Fruit fly (Drosophila melanogaster) whole organism, embryonic: ENCODE results near the gene CG5639.

ENCODE experiments used
- B-H2 ChIP-seq: fragments of 200-800 bp; sonication (Bioruptor generic); optimal IDR thresholded peaks from 2 replicates; lab custom pipeline; 2018; ENCODE audit warnings: missing biosample characterization, mild to moderate bottlenecking, missing genetic modification characterization
- CG1024 ChIP-seq: fragments of 200-800 bp; sonication (Bioruptor generic); IDR thresholded peaks from 2 replicates; pipeline ENCODE4 v1.3.6; 2022; ENCODE audit warnings: missing biosample characterization, missing genetic modification characterization
- CG10959 ChIP-seq: fragments of 200-800 bp; sonication (Bioruptor generic); IDR thresholded peaks from 2 replicates; pipeline ENCODE4 v1.3.6; 2022; ENCODE audit warnings: missing biosample characterization, missing genetic modification characterization
- CG10979 ChIP-seq: fragments of 200-800 bp; sonication (Bioruptor generic); optimal IDR thresholded peaks from 2 replicates; lab custom pipeline; 2018; ENCODE audit warnings: missing biosample characterization, mild to moderate bottlenecking, missing genetic modification characterization, moderate library complexity
- CG11093 ChIP-seq: fragments of 200-800 bp; sonication (Bioruptor generic); IDR thresholded peaks from 3 replicates; pipeline ENCODE4 v1.3.6; 2022; ENCODE audit warnings: missing biosample characterization, missing genetic modification characterization
- CG11695 ChIP-seq: fragments of 200-800 bp; sonication (Bioruptor generic); IDR thresholded peaks from 3 replicates; pipeline ENCODE4 v1.3.6; 2022; ENCODE audit warnings: missing biosample characterization, missing genetic modification characterization
- CG12155 ChIP-seq: fragments of 200-800 bp; sonication (Bioruptor generic); optimal IDR thresholded peaks from 3 replicates; lab custom pipeline; 2016; ENCODE audit warnings: missing biosample characterization, missing genetic modification characterization
- CG15514 ChIP-seq: fragments of 200-800 bp; sonication (Bioruptor generic); optimal IDR thresholded peaks from 3 replicates; lab custom pipeline; 2017; ENCODE audit warnings: missing biosample characterization, missing genetic modification characterization, mild to moderate bottlenecking, moderate library complexity, missing genetic modification reagents
- CG17385 ChIP-seq: fragments of 200-800 bp; sonication (Bioruptor generic); optimal IDR thresholded peaks from 3 replicates; lab custom pipeline; 2018; ENCODE audit warnings: missing biosample characterization, mild to moderate bottlenecking, missing genetic modification characterization
- CG17829 ChIP-seq: fragments of 200-800 bp; optimal IDR thresholded peaks from 2 replicates; lab custom pipeline; 2019; ENCODE audit warnings: missing biosample characterization, mild to moderate bottlenecking, missing genetic modification characterization, moderate library complexity
- CG33213 ChIP-seq: fragments of 200-800 bp; sonication (Bioruptor generic); optimal IDR thresholded peaks from 3 replicates; lab custom pipeline; 2016; ENCODE audit warnings: missing biosample characterization, missing genetic modification characterization
- CG33557 ChIP-seq: fragments of 200-800 bp; sonication (Bioruptor generic); optimal IDR thresholded peaks from 2 replicates; lab custom pipeline; 2019; ENCODE audit warnings: missing biosample characterization, mild to moderate bottlenecking, missing genetic modification characterization, moderate library complexity
- CG3838 ChIP-seq: fragments of 200-800 bp; sonication (Bioruptor generic); optimal IDR thresholded peaks from 3 replicates; lab custom pipeline; 2016; ENCODE audit warnings: missing biosample characterization, missing genetic modification characterization
- CG3995 ChIP-seq: fragments of 200-800 bp; sonication (Bioruptor generic); optimal IDR thresholded peaks from 3 replicates; lab custom pipeline; 2016; ENCODE audit warnings: missing biosample characterization, missing genetic modification characterization
- CG4404 ChIP-seq: fragments of 200-800 bp; sonication (Bioruptor generic); IDR thresholded peaks from 2 replicates; pipeline ENCODE4 v1.3.6; 2022; ENCODE audit warnings: missing biosample characterization, missing genetic modification characterization
- CG6254 ChIP-seq: fragments of 200-800 bp; sonication (Bioruptor generic); optimal IDR thresholded peaks from 3 replicates; lab custom pipeline; 2017; ENCODE audit warnings: mild to moderate bottlenecking, missing biosample characterization, missing genetic modification reagents, missing genetic modification characterization
- CG6791 ChIP-seq: fragments of 200-800 bp; sonication (Bioruptor generic); IDR thresholded peaks from 3 replicates; pipeline ENCODE4 v1.3.6; 2022; ENCODE audit warnings: missing biosample characterization, missing genetic modification characterization; ENCODE audit not compliant: partially characterized antibody
- CG6854 ChIP-seq: fragments of 200-800 bp; sonication (Bioruptor generic); optimal IDR thresholded peaks from 3 replicates; lab custom pipeline; 2017; ENCODE audit warnings: missing biosample characterization, mild to moderate bottlenecking, missing genetic modification characterization
- CG7839 ChIP-seq: fragments of 200-800 bp; sonication (Bioruptor generic); optimal IDR thresholded peaks from 3 replicates; lab custom pipeline; 2018; ENCODE audit warnings: missing biosample characterization, mild to moderate bottlenecking, missing genetic modification characterization, moderate library complexity
- CG9437 ChIP-seq: fragments of 200-800 bp; sonication (Bioruptor generic); optimal IDR thresholded peaks from 2 replicates; lab custom pipeline; 2018; ENCODE audit warnings: missing biosample characterization, mild to moderate bottlenecking, missing genetic modification characterization
- CG9876 ChIP-seq: fragments of 200-800 bp; sonication (Bioruptor generic); optimal IDR thresholded peaks from 2 replicates; lab custom pipeline; 2016; ENCODE audit warnings: missing biosample characterization, missing genetic modification characterization
- Dad ChIP-seq: fragments of 200-800 bp; sonication (Bioruptor generic); optimal IDR thresholded peaks from 3 replicates; lab custom pipeline; 2016; ENCODE audit warnings: missing biosample characterization, missing genetic modification characterization
- Doc2 ChIP-seq: fragments of 200-800 bp; sonication (Bioruptor generic); IDR thresholded peaks from 2 replicates; pipeline ENCODE4 v1.3.6; 2022; ENCODE audit warnings: missing biosample characterization, missing genetic modification characterization
- E2f1 ChIP-seq: fragments of 200-800 bp; sonication (Bioruptor generic); IDR thresholded peaks from 2 replicates; pipeline ENCODE4 v1.3.6; 2022; ENCODE audit warnings: missing biosample characterization, missing genetic modification characterization
- Fer3 ChIP-seq: fragments of 200-800 bp; sonication (Bioruptor generic); optimal IDR thresholded peaks from 2 replicates; lab custom pipeline; 2018; ENCODE audit warnings: missing biosample characterization, mild to moderate bottlenecking, missing genetic modification characterization, moderate library complexity
- Gsc ChIP-seq: fragments of 200-800 bp; sonication (Bioruptor generic); IDR thresholded peaks from 2 replicates; pipeline ENCODE4 v1.3.6; 2022; ENCODE audit warnings: missing biosample characterization, missing genetic modification characterization
- Gug ChIP-seq: fragments of 200-800 bp; sonication (Bioruptor generic); IDR thresholded peaks from 4 replicates; pipeline ENCODE4 v1.3.6; 2022; ENCODE audit warnings: missing biosample characterization, missing genetic modification characterization
- HLH54F ChIP-seq: fragments of 200-800 bp; sonication (Bioruptor generic); optimal IDR thresholded peaks from 3 replicates; lab custom pipeline; 2016; ENCODE audit warnings: missing biosample characterization, missing genetic modification characterization
- NFAT ChIP-seq: fragments of 200-800 bp; sonication (Bioruptor generic); IDR thresholded peaks from 2 replicates; pipeline ENCODE4 v1.3.6; 2022; ENCODE audit warnings: missing biosample characterization, missing genetic modification characterization
- NK7.1 ChIP-seq: fragments of 200-800 bp; sonication (Bioruptor generic); optimal IDR thresholded peaks from 3 replicates; lab custom pipeline; 2016; ENCODE audit warnings: missing biosample characterization, missing genetic modification characterization
- Poxn ChIP-seq: fragments of 200-800 bp; sonication (Bioruptor generic); IDR thresholded peaks from 2 replicates; pipeline ENCODE4 v1.3.6; 2022; ENCODE audit warnings: missing biosample characterization, missing genetic modification characterization
- Sin3A ChIP-seq: fragments of >200 bp; optimal IDR thresholded peaks from 2 replicates; lab custom pipeline; 2018
- TFAM ChIP-seq: fragments of 200-800 bp; sonication (Bioruptor generic); optimal IDR thresholded peaks from 2 replicates; lab custom pipeline; 2017; ENCODE audit warnings: missing biosample characterization, missing genetic modification characterization, inconsistent platforms
- ash1 ChIP-seq: fragments of 200-800 bp; sonication (Bioruptor generic); optimal IDR thresholded peaks from 2 replicates; lab custom pipeline; 2018; ENCODE audit warnings: missing biosample characterization, mild to moderate bottlenecking, missing genetic modification characterization
- chm ChIP-seq: fragments of 200-800 bp; sonication (Bioruptor generic); IDR thresholded peaks from 2 replicates; pipeline ENCODE4 v1.3.6; 2022; ENCODE audit warnings: missing biosample characterization, missing genetic modification characterization
- ci ChIP-seq: fragments of 200-800 bp; sonication (Bioruptor generic); IDR thresholded peaks from 3 replicates; pipeline ENCODE4 v1.3.6; 2022; ENCODE audit warnings: missing biosample characterization, missing genetic modification characterization
- crol ChIP-seq: fragments of 200-800 bp; sonication (Bioruptor generic); IDR thresholded peaks from 2 replicates; pipeline ENCODE4 v1.3.6; 2022; ENCODE audit warnings: missing biosample characterization, missing genetic modification characterization
- crp ChIP-seq, 2 experiments: fragments of 200-800 bp; sonication (Bioruptor generic); optimal IDR thresholded peaks; 2 replicates in 1 of 2; 3 replicates in 1 of 2; lab custom pipeline; 2017; ENCODE audit warnings: missing biosample characterization in 2 of 2, missing genetic modification characterization in 2 of 2, mild to moderate bottlenecking in 1 of 2, moderate library complexity in 1 of 2
- disco-r ChIP-seq: fragments of 200-800 bp; sonication (Bioruptor generic); optimal IDR thresholded peaks from 2 replicates; lab custom pipeline; 2016; ENCODE audit warnings: missing biosample characterization, missing genetic modification characterization
- ftz-f1 ChIP-seq: fragments of 200-800 bp; sonication (Bioruptor generic); optimal IDR thresholded peaks from 2 replicates; lab custom pipeline; 2016; ENCODE audit warnings: missing biosample characterization, missing genetic modification characterization
- grau ChIP-seq: fragments of 200-800 bp; optimal IDR thresholded peaks from 3 replicates; lab custom pipeline; 2019; ENCODE audit warnings: missing biosample characterization, mild to moderate bottlenecking, missing genetic modification characterization, moderate library complexity
- gsb-n ChIP-seq: fragments of 200-800 bp; sonication (Bioruptor generic); optimal IDR thresholded peaks from 3 replicates; lab custom pipeline; 2018; ENCODE audit warnings: missing biosample characterization, mild to moderate bottlenecking, missing genetic modification characterization
- kah ChIP-seq: fragments of 200-800 bp; sonication (Bioruptor generic); optimal IDR thresholded peaks from 2 replicates; lab custom pipeline; 2018; ENCODE audit warnings: missing biosample characterization, mild to moderate bottlenecking, missing genetic modification characterization
- lbe ChIP-seq: fragments of 200-800 bp; sonication (Bioruptor generic); optimal IDR thresholded peaks from 2 replicates; lab custom pipeline; 2016; ENCODE audit warnings: missing biosample characterization, mild to moderate bottlenecking, missing genetic modification characterization
- lmd ChIP-seq: fragments of 200-800 bp; sonication (Bioruptor generic); IDR thresholded peaks from 2 replicates; pipeline ENCODE4 v1.3.6; 2022; ENCODE audit warnings: missing biosample characterization, missing genetic modification characterization
- nau ChIP-seq: fragments of 200-800 bp; sonication (Bioruptor generic); optimal IDR thresholded peaks from 3 replicates; lab custom pipeline; 2017; ENCODE audit warnings: missing biosample characterization, mild to moderate bottlenecking, missing genetic modification characterization, missing genetic modification reagents
- odd ChIP-seq: fragments of 200-800 bp; sonication (Bioruptor generic); optimal IDR thresholded peaks from 2 replicates; lab custom pipeline; 2017; ENCODE audit warnings: missing biosample characterization, mild to moderate bottlenecking, missing genetic modification characterization
- pita ChIP-seq: fragments of 200-800 bp; sonication (Bioruptor generic); optimal IDR thresholded peaks from 2 replicates; lab custom pipeline; 2017; ENCODE audit warnings: missing biosample characterization, mild to moderate bottlenecking, missing genetic modification characterization
- repo ChIP-seq: fragments of 200-800 bp; sonication (Bioruptor generic); optimal IDR thresholded peaks from 2 replicates; lab custom pipeline; 2016; ENCODE audit warnings: missing biosample characterization, missing genetic modification characterization
- rib ChIP-seq: fragments of 200-800 bp; sonication (Bioruptor generic); IDR thresholded peaks from 2 replicates; pipeline ENCODE4 v1.3.6; 2022; ENCODE audit warnings: missing biosample characterization, missing genetic modification characterization
- sim ChIP-seq: fragments of 200-800 bp; sonication (Bioruptor generic); IDR thresholded peaks from 2 replicates; pipeline ENCODE4 v1.3.6; 2022; ENCODE audit warnings: missing biosample characterization, missing genetic modification characterization
- yki ChIP-seq: fragments of >200 bp; optimal IDR thresholded peaks from 3 replicates; lab custom pipeline; 2018

The CG5639 gene

DNA sequence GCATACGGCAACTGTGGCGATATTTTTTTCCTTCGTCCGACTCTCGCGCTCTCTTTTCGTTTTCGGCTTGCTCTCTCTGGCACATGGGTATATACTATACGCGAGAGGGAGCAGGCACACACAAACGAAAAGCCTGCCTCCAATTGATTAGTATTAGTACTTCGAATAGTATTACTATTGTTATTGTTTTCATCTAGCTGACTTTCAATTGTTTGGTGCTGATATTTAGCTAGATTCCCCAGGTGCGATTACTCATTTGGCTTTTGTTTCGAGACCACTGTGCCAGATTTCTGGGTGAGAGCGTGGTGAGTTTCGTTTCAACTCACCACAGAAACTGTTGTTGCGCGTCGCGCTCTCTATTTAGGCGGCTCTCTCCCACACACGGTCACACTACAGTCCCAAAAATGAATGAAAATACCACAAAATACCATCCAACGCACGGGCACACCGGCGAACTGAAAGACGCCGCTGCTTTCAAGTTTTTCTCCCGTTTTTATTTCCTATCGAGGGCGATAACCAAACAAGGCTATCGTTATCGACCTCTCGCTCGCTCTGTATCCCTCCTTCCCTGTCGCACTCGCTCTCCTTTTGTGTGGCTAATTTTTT, 14.6 kb downstream of the CG5639 start (continued):
- TF ChIP-seq Fer3 (tag; lab: Kevin White, UChicago) (peak; percentile 41), CG15514 (peak; percentile 77), CG10979 (peak; percentile 51), CG33557 (GFP tag; lab: Kevin White, UChicago) (peak; percentile 39), CG11695 (GFP tag; lab: Robert Waterston, UW) (no peak), CG9437 (no peak), repo (GFP tag; lab: Kevin White, UChicago) (no peak), CG9876 (GFP tag; lab: Kevin White, UChicago) (peak; percentile 19), HLH54F (GFP tag; lab: Kevin White, UChicago) (peak; percentile 52), crol (GFP tag; lab: Robert Waterston, UW) (no peak), CG17829 (tag; lab: Kevin White, UChicago) (peak; percentile 79), TFAM (GFP tag; lab: Kevin White, UChicago) (no peak), CG6854 (GFP tag; lab: Kevin White, UChicago) (peak; percentile 77), kah (GFP tag; lab: Kevin White, UChicago) (peak; percentile 62), pita (GFP tag; lab: Kevin White, UChicago) (no peak), nau (no peak), crp (GFP tag; optimal IDR thresholded peaks at IDR 0.05; lab: Kevin White, UChicago) (no peak), Doc2 (GFP tag; lab: Robert Waterston, UW) (no peak), CG1024 (GFP tag; lab: Robert Waterston, UW) (no peak), CG4404 (GFP tag; lab: Robert Waterston, UW) (no peak), chm (GFP tag; lab: Robert Waterston, UW) (no peak), ci (GFP tag; lab: Robert Waterston, UW) (no peak), odd (peak; percentile 66), CG10959 (no peak), CG6791 (GFP tag; lab: Robert Waterston, UW) (no peak), Dad (GFP tag; lab: Kevin White, UChicago) (no peak), NFAT (no peak), yki (lab: Kevin White, UChicago) (no peak), lbe (peak; percentile 79), CG6254 (peak; percentile 48), NK7.1 (GFP tag; lab: Kevin White, UChicago) (no peak), Poxn (no peak), gsb-n (no peak), grau (peak; percentile 68), sim (GFP tag; lab: Robert Waterston, UW) (no peak), CG17385 (GFP tag; lab: Kevin White, UChicago) (peak; percentile 67), Gug (peak; percentile 14; the same call in 1 of the 4 replicates), disco-r (no peak), B-H2 (GFP tag; lab: Kevin White, UChicago) (peak; percentile 55), CG7839 (tag; lab: Kevin White, UChicago) (peak; percentile 48), CG3995 (GFP tag; lab: Kevin White, UChicago) (no peak), CG3838 (GFP tag; lab: Kevin White, UChicago) (no peak), ash1 (no peak), CG33213 (GFP tag; lab: Kevin White, UChicago) (peak; percentile 5), CG12155 (GFP tag; lab: Kevin White, UChicago) (peak; percentile 67), E2f1 (no peak), Sin3A (lab: Kevin White, UChicago) (peak; percentile 53), Gsc (GFP tag; lab: Robert Waterston, UW) (no peak), lmd (GFP tag; lab: Robert Waterston, UW) (no peak), ftz-f1 (GFP tag; lab: Kevin White, UChicago) (no peak), rib (no peak), CG11093 (GFP tag; lab: Robert Waterston, UW) (0 out of 3 replicates have a peak, but pooled peaks have one; percentile 30)
